Worm (Caenorhabditis elegans): ENCODE data around the gene famh-136.
"Not testable (repeated sequence)": the region's sequence is repeated elsewhere in the genome, so short reads cannot be mapped to it uniquely, and the experiment has no call there.

DNA sequence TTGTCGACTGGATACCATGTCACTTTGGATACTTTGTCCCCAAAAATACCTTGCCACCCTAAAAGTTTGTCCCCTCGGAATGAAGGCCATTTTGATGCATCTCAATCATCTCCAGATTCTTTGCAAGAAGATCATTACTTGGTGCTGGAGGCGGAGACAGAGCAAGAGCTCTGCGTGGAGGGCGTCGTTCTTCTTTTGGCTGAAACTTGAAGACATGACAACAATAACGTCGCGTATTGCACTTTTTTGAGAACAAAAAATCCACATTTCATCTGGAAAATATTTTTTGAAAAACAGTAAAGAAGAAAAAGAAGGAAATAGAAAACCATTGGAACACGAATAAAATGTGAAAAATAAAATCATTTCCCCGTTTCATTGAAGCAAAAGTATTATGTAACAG is 10.7 kb downstream of the famh-136 start:
- not testable (repeated sequence) for TF ChIP-seq hmg-1.1 (GFP tag; IDR thresholded peaks at IDR 0.05); daf-16 (GFP tag; optimal IDR thresholded peaks at IDR 0.05); daf-16 (tag; optimal IDR thresholded peaks at IDR 0.05); unc-62 (GFP tag; optimal IDR thresholded peaks at IDR 0.05 in 1 of 2); unc-62 (tag; optimal IDR thresholded peaks at IDR 0.05); pha-4 (GFP tag; IDR thresholded peaks at IDR 0.05); pha-4 (tag; optimal IDR thresholded peaks at IDR 0.05); nhr-76 (tag; optimal IDR thresholded peaks at IDR 0.05); T20F7.1 (GFP tag; optimal IDR thresholded peaks at IDR 0.05); lin-1 (GFP tag; IDR thresholded peaks at IDR 0.05); skn-1 (tag; optimal IDR thresholded peaks at IDR 0.05); nhr-11 (tag; optimal IDR thresholded peaks at IDR 0.05)
- TF ChIP-seq lin-38 (GFP tag; IDR thresholded peaks at IDR 0.05) = peak; percentile 29; the same call in 1 of the 2 replicates

Data from whole organism, L4 larva.